Fruit fly (Drosophila melanogaster) whole organism, embryonic: ENCODE data around the gene CG45218.
A peak's percentile ranks its signal among the peaks of the same experiment; 100 is the strongest.

ENCODE experiments used
- Aef1 ChIP-seq: fragments of 200-800 bp; sonication (Bioruptor generic); IDR thresholded peaks from 3 replicates; pipeline ENCODE4 v1.3.6; 2022; ENCODE audit warnings: missing biosample characterization, missing genetic modification characterization
- CG10565 ChIP-seq: fragments of 200-800 bp; sonication (Bioruptor generic); optimal IDR thresholded peaks from 3 replicates; lab custom pipeline; 2016; ENCODE audit warnings: missing biosample characterization, mild to moderate bottlenecking, missing genetic modification characterization
- CG12659 ChIP-seq: fragments of 200-800 bp; sonication (Bioruptor generic); optimal IDR thresholded peaks from 3 replicates; lab custom pipeline; 2017; ENCODE audit warnings: mild to moderate bottlenecking, missing biosample characterization, missing genetic modification reagents, missing genetic modification characterization
- CG17829 ChIP-seq: fragments of 200-800 bp; optimal IDR thresholded peaks from 2 replicates; lab custom pipeline; 2019; ENCODE audit warnings: missing biosample characterization, mild to moderate bottlenecking, missing genetic modification characterization, moderate library complexity
- CG18476 ChIP-seq: fragments of 200-800 bp; sonication (Bioruptor generic); optimal IDR thresholded peaks from 2 replicates; lab custom pipeline; 2016; ENCODE audit warnings: missing biosample characterization, mild to moderate bottlenecking, missing genetic modification characterization
- Sox102F ChIP-seq: fragments of 200-800 bp; sonication (Bioruptor generic); optimal IDR thresholded peaks from 2 replicates; lab custom pipeline; 2018; ENCODE audit warnings: missing biosample characterization, mild to moderate bottlenecking, missing genetic modification characterization, moderate library complexity
- Xrp1 ChIP-seq: fragments of 200-800 bp; sonication (Bioruptor generic); IDR thresholded peaks from 2 replicates; pipeline ENCODE4 v1.3.6; 2022; ENCODE audit warnings: missing biosample characterization, missing genetic modification characterization
- grn ChIP-seq: fragments of 200-800 bp; sonication (Bioruptor generic); optimal IDR thresholded peaks from 3 replicates; lab custom pipeline; 2017; ENCODE audit warnings: missing biosample characterization, missing genetic modification characterization
- pb ChIP-seq: fragments of 200-800 bp; sonication (Bioruptor generic); optimal IDR thresholded peaks from 3 replicates; lab custom pipeline; 2016; ENCODE audit warnings: missing biosample characterization, missing genetic modification characterization
- repo ChIP-seq: fragments of 200-800 bp; sonication (Bioruptor generic); optimal IDR thresholded peaks from 2 replicates; lab custom pipeline; 2016; ENCODE audit warnings: missing biosample characterization, missing genetic modification characterization
- sim ChIP-seq: fragments of 200-800 bp; sonication (Bioruptor generic); IDR thresholded peaks from 2 replicates; pipeline ENCODE4 v1.3.6; 2022; ENCODE audit warnings: missing biosample characterization, missing genetic modification characterization

DNA sequence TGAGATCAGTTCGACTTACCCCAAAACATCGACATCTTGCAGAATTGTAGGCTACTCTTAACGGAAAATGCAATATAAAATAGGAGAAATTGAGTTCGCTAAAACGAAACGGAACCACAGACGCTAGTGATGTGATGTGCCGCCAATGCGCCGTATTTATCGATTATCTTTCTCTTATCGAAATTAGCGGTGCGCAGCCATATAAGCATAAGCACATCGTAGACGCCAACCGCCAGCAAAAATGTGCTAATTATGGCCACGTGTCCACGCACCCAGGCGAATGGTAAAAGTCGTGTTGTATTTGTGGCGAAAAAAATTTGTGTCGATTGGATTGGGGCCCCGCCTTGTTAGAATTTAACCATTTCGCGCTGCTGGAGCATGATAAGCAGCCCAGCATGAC is 42.4 kb upstream of the CG45218 start, which contains the start of the genes Fkbp39 and Cyfip:
- peak; percentile 77 for TF ChIP-seq CG17829 (tag; lab: Kevin White, UChicago)
- TF ChIP-seq pb (GFP tag; lab: Kevin White, UChicago): no peak
- TF ChIP-seq sim: no peak
- TF ChIP-seq Xrp1 (GFP tag; lab: Robert Waterston, UW): 0 out of 2 replicates have a peak, but pooled peaks have one; percentile 27
- peak; percentile 91 for TF ChIP-seq CG12659 (GFP tag; lab: Kevin White, UChicago)
- TF ChIP-seq Aef1: peak; percentile 83
- no peak for TF ChIP-seq Sox102F (GFP tag; lab: Kevin White, UChicago)
- no peak for TF ChIP-seq CG10565 (GFP tag; lab: Kevin White, UChicago)
- no peak for TF ChIP-seq CG18476 (GFP tag; lab: Kevin White, UChicago)
- TF ChIP-seq grn (GFP tag; lab: Kevin White, UChicago): no peak
- peak; percentile 32 for TF ChIP-seq repo (GFP tag; lab: Kevin White, UChicago)
